Fruit fly (Drosophila melanogaster): ENCODE data around the gene CG17026.

Gene CG17026

DNA sequence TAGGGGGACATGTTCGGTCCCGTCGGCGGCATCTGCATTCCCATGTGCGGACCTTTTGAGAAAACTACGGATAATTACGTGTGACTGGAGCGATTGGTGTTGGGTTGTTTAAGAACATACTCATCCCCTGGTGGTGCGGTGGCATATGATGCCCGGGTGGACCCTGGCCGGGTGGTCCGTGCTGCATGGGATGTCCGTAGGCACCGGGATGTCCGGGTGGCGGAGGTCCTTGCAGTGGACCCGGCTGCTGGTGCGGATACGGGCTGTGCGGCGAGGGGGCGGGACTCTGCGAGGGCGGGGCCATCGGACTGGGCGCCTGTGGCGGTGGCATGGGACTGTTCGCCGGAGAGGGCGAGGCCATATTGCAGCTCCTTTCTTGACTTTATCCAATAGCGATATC lies 7.0 kb downstream of the CG17026 start:
- TF ChIP-seq CG32121 (GFP tag; IDR thresholded peaks at IDR 0.05): no peak
- TF ChIP-seq Pif1B (GFP tag; optimal IDR thresholded peaks at IDR 0.05): no peak
- TF ChIP-seq CG17806 (tag; optimal IDR thresholded peaks at IDR 0.05): no peak
- no peak for TF ChIP-seq EcR (GFP tag; optimal IDR thresholded peaks at IDR 0.05)
- TF ChIP-seq CG15710 (tag; optimal IDR thresholded peaks at IDR 0.05): no peak
- TF ChIP-seq D1 (tag; optimal IDR thresholded peaks at IDR 0.05): no peak
- TF ChIP-seq Snoo (tag; optimal IDR thresholded peaks at IDR 0.05): no peak
- no peak for TF ChIP-seq gl (tag; optimal IDR thresholded peaks at IDR 0.05)
- no peak for TF ChIP-seq Ets98B (GFP tag; IDR thresholded peaks at IDR 0.05)
- no peak for TF ChIP-seq CG14655 (GFP tag; optimal IDR thresholded peaks at IDR 0.05)
- TF ChIP-seq CG4496 (GFP tag; IDR thresholded peaks at IDR 0.05): no peak
- TF ChIP-seq Pif1A (GFP tag; optimal IDR thresholded peaks at IDR 0.05): no peak
- TF ChIP-seq fd96Ca (GFP tag; IDR thresholded peaks at IDR 0.05): no peak
- no peak for TF ChIP-seq CG10348 (GFP tag; IDR thresholded peaks at IDR 0.05)
- no peak for TF ChIP-seq CG9948 (tag; optimal IDR thresholded peaks at IDR 0.05)
- TF ChIP-seq rn (GFP tag; IDR thresholded peaks at IDR 0.05): no peak
- no peak for TF ChIP-seq CG13204 (GFP tag; optimal IDR thresholded peaks at IDR 0.05)
- no peak for TF ChIP-seq CG8301 (tag; optimal IDR thresholded peaks at IDR 0.05)
- no peak for TF ChIP-seq CG12605 (GFP tag; IDR thresholded peaks at IDR 0.05)

DNA sequence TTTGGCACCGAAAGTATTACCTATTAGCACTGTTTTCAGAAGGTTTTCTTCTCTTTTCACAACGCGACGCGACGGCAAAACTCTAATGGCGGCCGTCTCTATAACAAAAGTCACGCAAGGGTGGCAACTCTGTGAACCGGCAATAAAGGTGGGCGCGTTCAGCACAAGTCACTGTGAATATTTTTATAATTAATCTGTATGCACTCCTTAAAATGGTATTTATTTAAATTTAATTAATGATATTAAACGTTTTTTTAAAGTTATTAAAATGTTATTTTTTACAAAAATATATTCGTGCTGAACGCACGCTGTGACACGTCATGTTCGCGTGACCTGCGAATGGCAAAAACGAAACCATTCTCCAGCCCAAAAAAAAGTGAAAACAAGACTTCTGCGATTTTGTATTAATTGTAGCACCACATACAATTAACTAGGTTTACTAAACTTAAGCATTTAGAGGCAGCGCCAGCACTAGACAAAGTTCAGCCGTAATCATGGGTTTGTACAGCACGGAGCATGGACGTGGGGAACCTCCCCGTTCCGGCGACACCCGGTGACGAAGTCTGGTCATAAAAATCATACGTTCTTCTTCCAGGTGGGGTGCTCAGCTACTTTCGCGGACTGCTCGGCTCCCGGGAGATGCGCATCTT lies 7.7 kb downstream of the CG17026 start, which contains the start of the genes brm and Arl1:
Gene brm, minus strand, starts transcription at position 87 of the 650 bp plus-strand sequence.
Gene Arl1, plus strand, starts transcription at position 353 of the 650 bp plus-strand sequence.
- peak; percentile 99 for TF ChIP-seq CG32121 (GFP tag; IDR thresholded peaks at IDR 0.05)
- TF ChIP-seq Pif1A (GFP tag; optimal IDR thresholded peaks at IDR 0.05): no peak
- peak; percentile 91 for TF ChIP-seq CG13204 (GFP tag; optimal IDR thresholded peaks at IDR 0.05)
- TF ChIP-seq EcR (GFP tag; optimal IDR thresholded peaks at IDR 0.05): peak; percentile 65
- TF ChIP-seq CG4496 (GFP tag; IDR thresholded peaks at IDR 0.05): peak; percentile 99
- peak; percentile 98 for TF ChIP-seq CG9948 (tag; optimal IDR thresholded peaks at IDR 0.05)
- peak; percentile 99 for TF ChIP-seq Ets98B (GFP tag; IDR thresholded peaks at IDR 0.05)
- TF ChIP-seq CG15710 (tag; optimal IDR thresholded peaks at IDR 0.05): peak; percentile 99
- TF ChIP-seq D1 (tag; optimal IDR thresholded peaks at IDR 0.05): no peak
- peak; percentile 96 for TF ChIP-seq CG10348 (GFP tag; IDR thresholded peaks at IDR 0.05)
- TF ChIP-seq gl (tag; optimal IDR thresholded peaks at IDR 0.05): peak; percentile 92
- peak; percentile 96 for TF ChIP-seq CG34367 (tag; optimal IDR thresholded peaks at IDR 0.05)
- TF ChIP-seq CG8301 (tag; optimal IDR thresholded peaks at IDR 0.05): peak; percentile 96
- TF ChIP-seq rn (GFP tag; IDR thresholded peaks at IDR 0.05): peak; percentile 99
- peak; percentile 99 for TF ChIP-seq fd96Ca (GFP tag; IDR thresholded peaks at IDR 0.05)
- peak; percentile 98 for TF ChIP-seq CG8159 (tag; optimal IDR thresholded peaks at IDR 0.05)
- TF ChIP-seq CG12605 (GFP tag; IDR thresholded peaks at IDR 0.05): peak; percentile 98
- TF ChIP-seq Snoo (tag; optimal IDR thresholded peaks at IDR 0.05): peak; percentile 99
- TF ChIP-seq Pif1B (GFP tag; optimal IDR thresholded peaks at IDR 0.05): peak; percentile 96
- peak; percentile 99 for TF ChIP-seq CG17806 (tag; optimal IDR thresholded peaks at IDR 0.05)
- TF ChIP-seq CG14655 (GFP tag; optimal IDR thresholded peaks at IDR 0.05): peak; percentile 99

DNA sequence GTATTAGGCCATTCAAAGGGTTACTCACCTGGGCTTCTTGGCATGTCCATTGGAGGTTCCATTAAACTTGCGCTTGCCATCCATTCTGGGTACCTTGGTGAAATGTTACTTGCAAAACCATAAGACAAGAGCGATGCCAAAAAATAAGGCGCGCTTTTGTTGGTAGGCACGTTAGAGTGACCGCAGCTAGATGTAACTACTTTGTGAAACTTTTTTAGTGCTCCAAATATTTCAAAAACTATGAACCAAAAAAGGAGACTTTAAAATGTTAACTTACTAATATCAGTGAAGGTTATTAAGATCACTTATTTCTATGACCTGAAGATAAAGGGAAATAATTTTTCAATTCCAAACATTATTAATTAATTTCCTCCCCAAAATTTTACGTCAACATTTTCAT lies 12.5 kb downstream of the CG17026 start, which contains the start of gene PolD1:
Gene PolD1, minus strand, starts transcription at position 181 of the 400 bp plus-strand sequence.
- TF ChIP-seq rn (GFP tag; IDR thresholded peaks at IDR 0.05): no peak
- TF ChIP-seq CG13204 (GFP tag; optimal IDR thresholded peaks at IDR 0.05): no peak
- no peak for TF ChIP-seq gl (tag; optimal IDR thresholded peaks at IDR 0.05)
- TF ChIP-seq CG12605 (GFP tag; IDR thresholded peaks at IDR 0.05): no peak
- TF ChIP-seq Ets98B (GFP tag; IDR thresholded peaks at IDR 0.05): no peak
- no peak for TF ChIP-seq CG14655 (GFP tag; optimal IDR thresholded peaks at IDR 0.05)
- TF ChIP-seq CG8159 (tag; optimal IDR thresholded peaks at IDR 0.05): no peak
- TF ChIP-seq Snoo (tag; optimal IDR thresholded peaks at IDR 0.05): no peak
- TF ChIP-seq D1 (tag; optimal IDR thresholded peaks at IDR 0.05): no peak
- no peak for TF ChIP-seq Pif1B (GFP tag; optimal IDR thresholded peaks at IDR 0.05)
- no peak for TF ChIP-seq EcR (GFP tag; optimal IDR thresholded peaks at IDR 0.05)
- TF ChIP-seq CG9948 (tag; optimal IDR thresholded peaks at IDR 0.05): no peak
- TF ChIP-seq Pif1A (GFP tag; optimal IDR thresholded peaks at IDR 0.05): no peak
- no peak for TF ChIP-seq CG10348 (GFP tag; IDR thresholded peaks at IDR 0.05)
- no peak for TF ChIP-seq CG32121 (GFP tag; IDR thresholded peaks at IDR 0.05)
- no peak for TF ChIP-seq CG17806 (tag; optimal IDR thresholded peaks at IDR 0.05)

DNA sequence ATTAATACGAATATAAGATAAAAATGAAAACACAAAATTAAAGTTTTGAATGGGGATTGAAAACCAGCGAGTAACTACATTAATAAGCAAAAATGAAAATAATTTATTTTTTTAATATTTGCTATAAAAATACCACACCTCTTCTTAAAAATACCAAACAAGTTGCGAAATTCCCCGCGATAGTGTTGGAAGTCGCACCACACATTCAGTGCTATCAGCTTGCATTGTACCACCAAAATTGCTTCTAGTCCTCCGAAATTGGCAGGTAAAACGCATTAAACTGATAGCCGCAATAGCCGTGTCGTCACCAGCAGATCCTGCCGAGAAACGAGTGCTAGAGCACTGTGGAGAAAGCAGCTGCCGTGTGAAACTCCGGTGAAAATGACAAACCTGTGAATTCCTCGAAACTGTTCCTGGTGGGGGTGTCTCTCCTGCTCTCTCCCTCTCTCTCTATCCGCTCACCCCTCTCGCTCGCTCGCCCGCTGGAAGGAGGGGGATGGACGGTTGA lies 12.9 kb downstream of the CG17026 start, which contains the start of gene Hip14:
Gene Hip14, plus strand, starts transcription at position 198 of the 508 bp plus-strand sequence.
- TF ChIP-seq Ets98B (GFP tag; IDR thresholded peaks at IDR 0.05) (peak; percentile 7; the same call in 1 of the 2 replicates), rn (GFP tag; IDR thresholded peaks at IDR 0.05) (no peak), Snoo (tag; optimal IDR thresholded peaks at IDR 0.05) (peak; percentile 28), CG17806 (tag; optimal IDR thresholded peaks at IDR 0.05) (no peak), CG13204 (GFP tag; optimal IDR thresholded peaks at IDR 0.05) (no peak), CG34367 (tag; optimal IDR thresholded peaks at IDR 0.05) (no peak), CG4496 (GFP tag; IDR thresholded peaks at IDR 0.05) (no peak), CG32121 (GFP tag; IDR thresholded peaks at IDR 0.05) (no peak), CG8301 (tag; optimal IDR thresholded peaks at IDR 0.05) (no peak), gl (tag; optimal IDR thresholded peaks at IDR 0.05) (peak; percentile 2), CG8159 (tag; optimal IDR thresholded peaks at IDR 0.05) (no peak), D1 (tag; optimal IDR thresholded peaks at IDR 0.05) (no peak), Pif1A (GFP tag; optimal IDR thresholded peaks at IDR 0.05) (no peak), CG9948 (tag; optimal IDR thresholded peaks at IDR 0.05) (no peak), fd96Ca (GFP tag; IDR thresholded peaks at IDR 0.05) (no peak), EcR (GFP tag; optimal IDR thresholded peaks at IDR 0.05) (no peak)

DNA sequence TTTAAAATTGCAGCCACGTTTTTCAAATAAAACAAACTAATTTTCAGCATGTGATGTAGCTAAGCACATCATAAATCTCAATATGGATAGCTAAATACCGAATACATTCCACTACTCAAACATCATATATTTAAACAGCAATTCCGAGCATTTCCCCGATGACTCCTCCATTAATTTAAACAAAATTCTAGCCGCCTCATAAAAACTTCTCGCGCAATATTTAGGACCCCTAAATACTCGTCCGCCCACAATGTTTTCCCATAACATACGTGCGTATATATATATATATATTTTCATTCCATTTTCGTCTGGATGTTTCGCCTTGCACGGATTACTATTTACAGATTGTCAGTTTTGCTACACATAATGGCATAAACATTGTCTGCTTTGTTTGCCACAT lies 20.9 kb downstream of the CG17026 start:
- TF ChIP-seq CG9948 (tag; optimal IDR thresholded peaks at IDR 0.05) (no peak), Pif1B (GFP tag; optimal IDR thresholded peaks at IDR 0.05) (no peak), CG13204 (GFP tag; optimal IDR thresholded peaks at IDR 0.05) (no peak), CG14655 (GFP tag; optimal IDR thresholded peaks at IDR 0.05) (no peak), Snoo (tag; optimal IDR thresholded peaks at IDR 0.05) (no peak), D1 (tag; optimal IDR thresholded peaks at IDR 0.05) (no peak), rn (GFP tag; IDR thresholded peaks at IDR 0.05) (no peak), CG17806 (tag; optimal IDR thresholded peaks at IDR 0.05) (no peak), Ets98B (GFP tag; IDR thresholded peaks at IDR 0.05) (no peak), CG8159 (tag; optimal IDR thresholded peaks at IDR 0.05) (no peak), EcR (GFP tag; optimal IDR thresholded peaks at IDR 0.05) (no peak)
